5 fruit fly cellular contexts compared by ENCODE assay signal in the genomic region with DNA sequence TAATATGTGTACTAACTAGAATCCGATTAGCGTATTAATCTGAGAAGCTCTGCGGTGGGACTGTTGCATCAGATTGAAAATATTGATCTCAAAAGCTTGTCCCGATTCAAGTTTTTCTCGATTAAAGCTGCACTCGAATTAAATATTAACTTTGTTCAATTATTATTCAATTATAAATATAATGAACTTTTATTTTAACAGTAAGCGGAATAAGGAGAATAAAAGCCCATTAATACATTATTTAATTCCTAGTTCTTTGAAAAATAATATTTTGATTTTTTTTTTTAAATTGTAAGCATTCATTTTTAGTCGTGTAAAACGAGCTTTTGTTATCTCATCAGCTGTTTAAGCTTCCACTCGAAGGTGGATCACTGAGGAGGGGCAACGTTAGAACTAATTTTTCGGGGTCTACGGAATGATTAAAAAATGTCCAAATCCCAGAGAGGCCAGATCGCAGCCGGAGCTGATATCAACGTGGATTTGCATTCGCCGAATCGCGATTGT.
TF ChIP-seq lines count a peak whose summit lies in the region.

A gene (minus strand): TSS at position 51 of the 504 bp plus-strand sequence.
A gene (plus strand): TSS at position 438 of the 504 bp plus-strand sequence.

TF ChIP-seq in whole organism, adult, 20 proteins besides CTCF, POLR2A, EP300 and RAD21 (continued from another document):
- TF ChIP-seq CG1620 (GFP tag; optimal IDR thresholded peaks at IDR 0.05; lab: Kevin White, UChicago) = no peak
- TF ChIP-seq CG12768 (GFP tag; optimal IDR thresholded peaks at IDR 0.05; lab: Kevin White, UChicago) = peak; percentile 74
- TF ChIP-seq cic (GFP tag; optimal IDR thresholded peaks at IDR 0.05; lab: Kevin White, UChicago) = peak; percentile 26
TF ChIP-seq in whole organism, adult: peak in this region for 13.

TF ChIP-seq in whole organism, embryonic, 481 proteins besides CTCF, POLR2A, EP300 and RAD21 (continued from another document and continues in another):
- TF ChIP-seq H2.0 (GFP tag; IDR thresholded peaks at IDR 0.05; lab: Robert Waterston, UW) (0 out of 2 replicates have a peak, but pooled peaks have one; percentile 7), Max (GFP tag; optimal IDR thresholded peaks at IDR 0.05; lab: Kevin White, UChicago) (peak; percentile 22), CG7556 (GFP tag; optimal IDR thresholded peaks at IDR 0.05; lab: Kevin White, UChicago) (peak; percentile 73), Trl (optimal IDR thresholded peaks at IDR 0.05; lab: Kevin White, UChicago) (no peak), Trl (GFP tag; optimal IDR thresholded peaks at IDR 0.05; lab: Kevin White, UChicago) (no peak), Sry-β (GFP tag; optimal IDR thresholded peaks at IDR 0.05; lab: Kevin White, UChicago) (no peak), CG2116 (GFP tag; optimal IDR thresholded peaks at IDR 0.05; lab: Kevin White, UChicago) (peak; percentile 0), CG7928 (GFP tag; optimal IDR thresholded peaks at IDR 0.05; lab: Kevin White, UChicago) (no peak), Dad (GFP tag; optimal IDR thresholded peaks at IDR 0.05; lab: Kevin White, UChicago) (no peak), CG15269 (tag; optimal IDR thresholded peaks at IDR 0.05; lab: Kevin White, UChicago) (peak; percentile 74), CG10274 (GFP tag; optimal IDR thresholded peaks at IDR 0.05; lab: Kevin White, UChicago) (no peak), CG10462 (GFP tag; optimal IDR thresholded peaks at IDR 0.05; lab: Kevin White, UChicago) (peak; percentile 12), Ssrp (tag; optimal IDR thresholded peaks at IDR 0.05; lab: Kevin White, UChicago) (peak; percentile 37), ewg (GFP tag; optimal IDR thresholded peaks at IDR 0.05; lab: Kevin White, UChicago) (peak; percentile 11), Six4 (GFP tag; optimal IDR thresholded peaks at IDR 0.05; lab: Kevin White, UChicago) (no peak), gsb (GFP tag; IDR thresholded peaks at IDR 0.05; lab: Robert Waterston, UW) (peak; percentile 61; the same call in 1 of the 2 replicates), klu (GFP tag; IDR thresholded peaks at IDR 0.05; lab: Robert Waterston, UW) (no peak; the same call in 1 of the 2 replicates), grau (tag; optimal IDR thresholded peaks at IDR 0.05; lab: Kevin White, UChicago) (peak; percentile 44), Atf6 (GFP tag; IDR thresholded peaks at IDR 0.05; lab: Robert Waterston, UW) (peak; percentile 71), CG18599 (GFP tag; optimal IDR thresholded peaks at IDR 0.05; lab: Kevin White, UChicago) (peak; percentile 63), CG43689 (GFP tag; IDR thresholded peaks at IDR 0.05; lab: Robert Waterston, UW) (0 out of 2 replicates have a peak, but pooled peaks have one; percentile 12), D (optimal IDR thresholded peaks at IDR 0.05; lab: Kevin White, UChicago) (no peak), D (GFP tag; optimal IDR thresholded peaks at IDR 0.05; lab: Kevin White, UChicago) (peak; percentile 33), CG17385 (GFP tag; optimal IDR thresholded peaks at IDR 0.05; lab: Kevin White, UChicago) (peak; percentile 61), Fer3 (tag; optimal IDR thresholded peaks at IDR 0.05; lab: Kevin White, UChicago) (peak; percentile 75), CG13123 (GFP tag; optimal IDR thresholded peaks at IDR 0.05; lab: Kevin White, UChicago) (no peak), Hr51 (GFP tag; optimal IDR thresholded peaks at IDR 0.05; lab: Kevin White, UChicago) (peak in 1 of 2 experiments; percentile 78), Dll (GFP tag; IDR thresholded peaks at IDR 0.05; lab: Robert Waterston, UW; ENCODE audit: partially characterized antibody) (no peak), CG10321 (GFP tag; IDR thresholded peaks at IDR 0.05; lab: Robert Waterston, UW) (0 out of 2 replicates have a peak, but pooled peaks have one; percentile 9)

TF ChIP-seq in whole organism, prepupa, 60 proteins besides CTCF, POLR2A, EP300 and RAD21 (continued from another document and continues in another):
- TF ChIP-seq achi (GFP tag; optimal IDR thresholded peaks at IDR 0.05; lab: Kevin White, UChicago) = peak; percentile 90
- TF ChIP-seq svp (GFP tag; lab: Kevin White, UChicago) = peak; percentile 90
- TF ChIP-seq CG9139 (GFP tag; optimal IDR thresholded peaks at IDR 0.05; lab: Kevin White, UChicago) = peak; percentile 40
- peak; percentile 90; the same call in 2 of the 3 replicates for TF ChIP-seq CG6163 (GFP tag; IDR thresholded peaks at IDR 0.05; lab: Robert Waterston, UW)
- TF ChIP-seq CG3919 (GFP tag; optimal IDR thresholded peaks at IDR 0.05; lab: Kevin White, UChicago) = peak; percentile 93
- TF ChIP-seq Eip93F (GFP tag; optimal IDR thresholded peaks at IDR 0.05; lab: Kevin White, UChicago) = peak; percentile 37
- TF ChIP-seq lz (GFP tag; optimal IDR thresholded peaks at IDR 0.05; lab: Kevin White, UChicago) = peak; percentile 79
- TF ChIP-seq Sox14 (GFP tag; optimal IDR thresholded peaks at IDR 0.05; lab: Kevin White, UChicago) = peak; percentile 70
- peak; percentile 97 for TF ChIP-seq eg (GFP tag; IDR thresholded peaks at IDR 0.05; lab: Robert Waterston, UW)
- TF ChIP-seq CG11902 (GFP tag; optimal IDR thresholded peaks at IDR 0.05; lab: Kevin White, UChicago) = peak; percentile 67
- peak; percentile 84 for TF ChIP-seq CG10669 (GFP tag; optimal IDR thresholded peaks at IDR 0.05; lab: Kevin White, UChicago)
- peak; percentile 77 for TF ChIP-seq Hr4 (GFP tag; optimal IDR thresholded peaks at IDR 0.05; lab: Kevin White, UChicago)
- TF ChIP-seq Lpt (GFP tag; optimal IDR thresholded peaks at IDR 0.05; lab: Kevin White, UChicago) = peak; percentile 83
- peak; percentile 92 for TF ChIP-seq esn (GFP tag; optimal IDR thresholded peaks at IDR 0.05; lab: Kevin White, UChicago)
- peak; percentile 93 for TF ChIP-seq CG34406 (GFP tag; optimal IDR thresholded peaks at IDR 0.05; lab: Kevin White, UChicago)
- TF ChIP-seq CG32006 (GFP tag; optimal IDR thresholded peaks at IDR 0.05; lab: Kevin White, UChicago) = peak; percentile 90
- peak; percentile 88 for TF ChIP-seq topi (GFP tag; optimal IDR thresholded peaks at IDR 0.05; lab: Kevin White, UChicago)
- TF ChIP-seq ss (GFP tag; optimal IDR thresholded peaks at IDR 0.05; lab: Kevin White, UChicago) = peak in 1 of 2 experiments; percentile 70
- TF ChIP-seq CG4318 (GFP tag; optimal IDR thresholded peaks at IDR 0.05; lab: Kevin White, UChicago) = peak; percentile 55
- TF ChIP-seq vri (GFP tag; optimal IDR thresholded peaks at IDR 0.05; lab: Kevin White, UChicago) = no peak
- no peak for TF ChIP-seq CG6854 (GFP tag; optimal IDR thresholded peaks at IDR 0.05; lab: Kevin White, UChicago)
- peak; percentile 85 for TF ChIP-seq acj6 (GFP tag; optimal IDR thresholded peaks at IDR 0.05; lab: Kevin White, UChicago)
- TF ChIP-seq fkh (GFP tag; optimal IDR thresholded peaks at IDR 0.05; lab: Kevin White, UChicago) = no peak
- TF ChIP-seq cyc (GFP tag; optimal IDR thresholded peaks at IDR 0.05; lab: Kevin White, UChicago) = peak; percentile 85
- peak; percentile 54 for TF ChIP-seq Sox15 (GFP tag; optimal IDR thresholded peaks at IDR 0.05; lab: Kevin White, UChicago)
- TF ChIP-seq CG31627 (GFP tag; optimal IDR thresholded peaks at IDR 0.05; lab: Kevin White, UChicago) = peak; percentile 68
- TF ChIP-seq salr (GFP tag; optimal IDR thresholded peaks at IDR 0.05; lab: Kevin White, UChicago) = peak in 1 of 2 experiments; percentile 83
- TF ChIP-seq Met (GFP tag; optimal IDR thresholded peaks at IDR 0.05; lab: Kevin White, UChicago) = peak; percentile 87
- TF ChIP-seq Gug (GFP tag; IDR thresholded peaks at IDR 0.05; lab: Robert Waterston, UW) = peak; percentile 92
- TF ChIP-seq CG8119 (GFP tag; IDR thresholded peaks at IDR 0.05; lab: Robert Waterston, UW) = peak; percentile 95
- no peak for TF ChIP-seq fd85E (GFP tag; optimal IDR thresholded peaks at IDR 0.05; lab: Kevin White, UChicago)
- TF ChIP-seq Eip78C (GFP tag; lab: Kevin White, UChicago) = peak; percentile 97

TF ChIP-seq in whole organism, pupa, 21 proteins besides CTCF, POLR2A, EP300 and RAD21 (continued from another document):
- TF ChIP-seq CG8159 (tag; optimal IDR thresholded peaks at IDR 0.05; lab: Kevin White, UChicago) (peak; percentile 92), D1 (tag; optimal IDR thresholded peaks at IDR 0.05; lab: Kevin White, UChicago) (no peak)

TF ChIP-seq in whole organism, wandering third instar larva, 38 proteins besides CTCF, POLR2A, EP300 and RAD21 (continued from another document):
- TF ChIP-seq h (GFP tag; optimal IDR thresholded peaks at IDR 0.05; lab: Kevin White, UChicago) (peak; percentile 93), dsf (GFP tag; optimal IDR thresholded peaks at IDR 0.05; lab: Kevin White, UChicago; ENCODE audit: borderline replicate concordance) (peak; percentile 30), GATAd (GFP tag; optimal IDR thresholded peaks at IDR 0.05; lab: Kevin White, UChicago) (peak; percentile 40)
